Fruit fly (Drosophila melanogaster) whole organism, prepupa: Measurements from ENCODE around the gene CG33270.

Experiments used
- Blimp-1 ChIP-seq: fragments of 200-800 bp; sonication (Bioruptor generic); optimal IDR thresholded peaks from 3 replicates; lab custom pipeline; 2017; ENCODE audit warnings: missing biosample characterization, missing genetic modification characterization, mild to moderate bottlenecking, moderate library complexity, missing genetic modification reagents
- CG10631 ChIP-seq: fragments of 200-800 bp; sonication (Bioruptor generic); optimal IDR thresholded peaks from 2 replicates; lab custom pipeline; 2016; ENCODE audit warnings: missing biosample characterization, missing genetic modification characterization
- CG11294 ChIP-seq: fragments of 200-800 bp; sonication (Bioruptor generic); IDR thresholded peaks from 2 replicates; pipeline ENCODE4 v1.3.6; 2022; ENCODE audit warnings: missing biosample characterization, missing genetic modification characterization
- CG11762 ChIP-seq: fragments of 200-800 bp; sonication (Bioruptor generic); optimal IDR thresholded peaks from 3 replicates; lab custom pipeline; 2016; ENCODE audit warnings: missing biosample characterization, missing genetic modification characterization; ENCODE audit not compliant: insufficient read depth
- CG11902 ChIP-seq: fragments of 200-800 bp; sonication (Bioruptor generic); optimal IDR thresholded peaks from 3 replicates; lab custom pipeline; 2016; ENCODE audit warnings: missing biosample characterization, missing genetic modification characterization
- CG1621 ChIP-seq: fragments of 200-800 bp; sonication (Bioruptor generic); optimal IDR thresholded peaks from 3 replicates; lab custom pipeline; 2018; ENCODE audit warnings: missing biosample characterization, mild to moderate bottlenecking, missing genetic modification characterization
- CG3032 ChIP-seq: fragments of 200-800 bp; optimal IDR thresholded peaks from 2 replicates; lab custom pipeline; 2019; ENCODE audit warnings: missing biosample characterization, mild to moderate bottlenecking, missing genetic modification characterization, moderate library complexity
- CG31627 ChIP-seq: fragments of 200-800 bp; sonication (Bioruptor generic); optimal IDR thresholded peaks from 3 replicates; lab custom pipeline; 2016; ENCODE audit warnings: missing biosample characterization, missing genetic modification characterization
- CG32006 ChIP-seq: fragments of 200-800 bp; sonication (Bioruptor generic); optimal IDR thresholded peaks from 3 replicates; lab custom pipeline; 2017; ENCODE audit warnings: missing biosample characterization, mild to moderate bottlenecking, missing genetic modification characterization
- CG34406 ChIP-seq: fragments of 200-800 bp; sonication (Bioruptor generic); optimal IDR thresholded peaks from 3 replicates; lab custom pipeline; 2016; ENCODE audit warnings: missing biosample characterization, missing genetic modification characterization
- CG4318 ChIP-seq: fragments of 200-800 bp; sonication (Bioruptor generic); optimal IDR thresholded peaks from 3 replicates; lab custom pipeline; 2017; ENCODE audit warnings: missing biosample characterization, mild to moderate bottlenecking, missing genetic modification characterization
- CG6163 ChIP-seq: fragments of 200-800 bp; sonication (Bioruptor generic); IDR thresholded peaks from 3 replicates; pipeline ENCODE4 v1.3.6; 2022; ENCODE audit warnings: missing biosample characterization, missing genetic modification characterization
- CG6276 ChIP-seq: fragments of 200-800 bp; sonication (Bioruptor generic); optimal IDR thresholded peaks from 2 replicates; lab custom pipeline; 2017; ENCODE audit warnings: missing biosample characterization, mild to moderate bottlenecking, missing genetic modification characterization
- CG6808 ChIP-seq: fragments of 200-800 bp; sonication (Bioruptor generic); optimal IDR thresholded peaks from 3 replicates; lab custom pipeline; 2017; ENCODE audit warnings: missing biosample characterization, missing genetic modification characterization, mild to moderate bottlenecking, moderate library complexity, missing genetic modification reagents
- CG7368 ChIP-seq: fragments of 200-800 bp; sonication (Bioruptor generic); optimal IDR thresholded peaks from 3 replicates; lab custom pipeline; 2016; ENCODE audit warnings: missing biosample characterization, missing genetic modification characterization
- CG8319 ChIP-seq: fragments of 200-800 bp; sonication (Bioruptor generic); optimal IDR thresholded peaks from 3 replicates; lab custom pipeline; 2016; ENCODE audit warnings: missing biosample characterization, missing genetic modification characterization
- CG8632 ChIP-seq: fragments of 200-800 bp; sonication (Bioruptor generic); optimal IDR thresholded peaks from 3 replicates; lab custom pipeline; 2016; ENCODE audit warnings: missing biosample characterization, missing genetic modification characterization
- CG9139 ChIP-seq: fragments of 200-800 bp; sonication (Bioruptor generic); optimal IDR thresholded peaks from 3 replicates; lab custom pipeline; 2017; ENCODE audit warnings: missing biosample characterization, mild to moderate bottlenecking, missing genetic modification characterization
- Eip78C ChIP-seq: fragments of 200-800 bp; sonication (Bioruptor generic); peaks from one replicate; lab custom pipeline; 2016; ENCODE audit warnings: missing biosample characterization, missing genetic modification characterization
- Eip93F ChIP-seq: fragments of 200-800 bp; sonication (Bioruptor generic); optimal IDR thresholded peaks from 2 replicates; lab custom pipeline; 2016; ENCODE audit warnings: missing biosample characterization, mild to moderate bottlenecking, missing genetic modification characterization
- Ets21C ChIP-seq: fragments of 200-800 bp; sonication (Bioruptor generic); optimal IDR thresholded peaks from 3 replicates; lab custom pipeline; 2016; ENCODE audit warnings: missing biosample characterization, missing genetic modification characterization
- Ets96B ChIP-seq: fragments of 200-800 bp; optimal IDR thresholded peaks from 2 replicates; lab custom pipeline; 2019; ENCODE audit warnings: missing biosample characterization, mild to moderate bottlenecking, missing genetic modification characterization, moderate library complexity
- Hr38 ChIP-seq: sonication (Bioruptor generic); optimal IDR thresholded peaks from 2 replicates; lab custom pipeline; 2016; ENCODE audit warnings: missing biosample characterization, missing genetic modification characterization
- Hr4 ChIP-seq: fragments of 200-800 bp; sonication (Bioruptor generic); optimal IDR thresholded peaks from 3 replicates; lab custom pipeline; 2016; ENCODE audit warnings: missing biosample characterization, missing genetic modification characterization
- Lpt ChIP-seq: fragments of 200-800 bp; sonication (Bioruptor generic); optimal IDR thresholded peaks from 3 replicates; lab custom pipeline; 2016; ENCODE audit warnings: missing biosample characterization, missing genetic modification characterization
- Met ChIP-seq: fragments of 200-800 bp; sonication (Bioruptor generic); optimal IDR thresholded peaks from 3 replicates; lab custom pipeline; 2016; ENCODE audit warnings: missing biosample characterization, missing genetic modification characterization
- OdsH ChIP-seq: fragments of 200-800 bp; sonication (Bioruptor generic); optimal IDR thresholded peaks from 3 replicates; lab custom pipeline; 2016; ENCODE audit warnings: missing biosample characterization, missing genetic modification characterization
- Sox102F ChIP-seq: fragments of 200-800 bp; sonication (Bioruptor generic); optimal IDR thresholded peaks from 2 replicates; lab custom pipeline; 2016; ENCODE audit warnings: missing biosample characterization, mild to moderate bottlenecking, missing genetic modification characterization
- Sox14 ChIP-seq: fragments of 200-800 bp; sonication (Bioruptor generic); optimal IDR thresholded peaks from 3 replicates; lab custom pipeline; 2016; ENCODE audit warnings: missing biosample characterization, missing genetic modification characterization
- Sox15 ChIP-seq: fragments of 200-800 bp; sonication (Bioruptor generic); optimal IDR thresholded peaks from 3 replicates; lab custom pipeline; 2016; ENCODE audit warnings: missing biosample characterization, missing genetic modification characterization
- achi ChIP-seq: fragments of 200-800 bp; sonication (Bioruptor generic); optimal IDR thresholded peaks from 3 replicates; lab custom pipeline; 2016; ENCODE audit warnings: missing biosample characterization, missing genetic modification characterization
- acj6 ChIP-seq: fragments of 200-800 bp; sonication (Bioruptor generic); optimal IDR thresholded peaks from 3 replicates; lab custom pipeline; 2016; ENCODE audit warnings: missing biosample characterization, missing genetic modification characterization
- dac ChIP-seq: fragments of 200-800 bp; sonication (Bioruptor generic); optimal IDR thresholded peaks from 2 replicates; lab custom pipeline; 2017; ENCODE audit warnings: missing biosample characterization, mild to moderate bottlenecking, missing genetic modification characterization
- dsx ChIP-seq: fragments of 200-800 bp; optimal IDR thresholded peaks from 3 replicates; lab custom pipeline; 2019; ENCODE audit warnings: missing biosample characterization, mild to moderate bottlenecking, missing genetic modification characterization, moderate library complexity; ENCODE audit not compliant: poor library complexity, severe bottlenecking
- eg ChIP-seq: fragments of 200-800 bp; sonication (Bioruptor generic); IDR thresholded peaks from 3 replicates; pipeline ENCODE4 v1.3.6; 2022; ENCODE audit warnings: missing biosample characterization, missing genetic modification characterization
- esn ChIP-seq: fragments of 200-800 bp; sonication (Bioruptor generic); optimal IDR thresholded peaks from 2 replicates; lab custom pipeline; 2016; ENCODE audit warnings: missing biosample characterization, mild to moderate bottlenecking, missing genetic modification characterization, moderate library complexity
- fd59A ChIP-seq: fragments of 200-800 bp; sonication (Bioruptor generic); optimal IDR thresholded peaks from 2 replicates; lab custom pipeline; 2017; ENCODE audit warnings: missing biosample characterization, mild to moderate bottlenecking, missing genetic modification characterization, missing genetic modification reagents
- fd85E ChIP-seq: fragments of 200-800 bp; sonication (Bioruptor generic); optimal IDR thresholded peaks from 3 replicates; lab custom pipeline; 2016; ENCODE audit warnings: missing biosample characterization, missing genetic modification characterization
- fkh ChIP-seq: fragments of 200-800 bp; sonication (Bioruptor generic); optimal IDR thresholded peaks from 3 replicates; lab custom pipeline; 2017; ENCODE audit warnings: missing biosample characterization, mild to moderate bottlenecking, missing genetic modification characterization, moderate library complexity
- net ChIP-seq: fragments of 200-800 bp; sonication (Bioruptor generic); optimal IDR thresholded peaks from 3 replicates; lab custom pipeline; 2016; ENCODE audit warnings: missing biosample characterization, missing genetic modification characterization
- pdm3 ChIP-seq: fragments of 200-800 bp; sonication (Bioruptor generic); optimal IDR thresholded peaks from 3 replicates; lab custom pipeline; 2016; ENCODE audit warnings: missing biosample characterization, missing genetic modification characterization
- salr ChIP-seq, 2 experiments: fragments of 200-800 bp; sonication (Bioruptor generic); optimal IDR thresholded peaks; 3 replicates each; lab custom pipeline; 2016 to 2018; ENCODE audit warnings: missing biosample characterization in 2 of 2, missing genetic modification characterization in 2 of 2, mild to moderate bottlenecking in 1 of 2
- spab ChIP-seq: fragments of 200-800 bp; sonication (Bioruptor generic); optimal IDR thresholded peaks from 2 replicates; lab custom pipeline; 2017; ENCODE audit warnings: missing biosample characterization, mild to moderate bottlenecking, missing genetic modification characterization, missing genetic modification reagents
- ss ChIP-seq, 2 experiments: fragments of 200-800 bp; sonication (Bioruptor generic); optimal IDR thresholded peaks; 2 replicates in 1 of 2; 3 replicates in 1 of 2; lab custom pipeline; 2017 to 2018; ENCODE audit warnings: mild to moderate bottlenecking in 2 of 2, missing biosample characterization in 2 of 2, missing genetic modification characterization in 2 of 2, moderate library complexity in 1 of 2
- svp ChIP-seq: fragments of 200-800 bp; sonication (Bioruptor generic); peaks from one replicate; lab custom pipeline; 2016; ENCODE audit warnings: missing biosample characterization, missing genetic modification characterization
- topi ChIP-seq: fragments of 200-800 bp; sonication (Bioruptor generic); optimal IDR thresholded peaks from 3 replicates; lab custom pipeline; 2016; ENCODE audit warnings: missing biosample characterization, missing genetic modification characterization

The CG33270 gene

dm6 chr3L:11563972-11564533 is 14.4 kb downstream of the CG33270 start, which contains the start of the genes CG46412 and CG33267:
Gene CG46412, minus strand, starts transcription at chr3L:11564072.
Gene CG33267, plus strand, starts transcription at chr3L:11564483.
- no peak for TF ChIP-seq achi (GFP tag; lab: Kevin White, UChicago)
- no peak for TF ChIP-seq CG6163
- TF ChIP-seq Met (GFP tag; lab: Kevin White, UChicago): no peak

- TF ChIP-seq CG7368 (GFP tag; lab: Kevin White, UChicago) (peak; percentile 88), CG9139 (no peak), CG11762 (peak; percentile 68), CG6276 (GFP tag; lab: Kevin White, UChicago) (peak; percentile 27), topi (GFP tag; lab: Kevin White, UChicago) (peak; percentile 87), Eip78C (GFP tag; lab: Kevin White, UChicago) (peak; percentile 96), CG4318 (peak; percentile 78), dac (GFP tag; lab: Kevin White, UChicago) (peak; percentile 48), pdm3 (GFP tag; lab: Kevin White, UChicago) (peak; percentile 92), dsx (GFP tag; lab: Kevin White, UChicago) (peak; percentile 80), CG6808 (GFP tag; lab: Kevin White, UChicago) (peak; percentile 70), CG3032 (tag; lab: Kevin White, UChicago) (peak; percentile 80), Hr4 (GFP tag; lab: Kevin White, UChicago) (peak; percentile 93), Eip93F (peak; percentile 56), net (GFP tag; lab: Kevin White, UChicago) (peak; percentile 87), CG32006 (peak; percentile 84), svp (GFP tag; lab: Kevin White, UChicago) (peak; percentile 96), CG34406 (peak; percentile 89), Ets96B (tag; lab: Kevin White, UChicago) (peak; percentile 85), acj6 (peak; percentile 91), OdsH (peak; percentile 92), CG8632 (GFP tag; lab: Kevin White, UChicago) (peak; percentile 88), salr (GFP tag; optimal IDR thresholded peaks at IDR 0.05; lab: Kevin White, UChicago) (peak; percentile 73 to 85), Sox14 (peak; percentile 89), CG8319 (GFP tag; lab: Kevin White, UChicago) (peak; percentile 74), fkh (GFP tag; lab: Kevin White, UChicago) (peak; percentile 86), CG6163 (peak; percentile 94), Sox102F (GFP tag; lab: Kevin White, UChicago) (peak; percentile 90), Blimp-1 (peak; percentile 46), CG10631 (GFP tag; lab: Kevin White, UChicago) (peak; percentile 89), fd85E (peak; percentile 63), esn (GFP tag; lab: Kevin White, UChicago) (peak; percentile 92), eg (peak; percentile 91), ss (GFP tag; optimal IDR thresholded peaks at IDR 0.05; lab: Kevin White, UChicago) (peak; percentile 48 to 69), Ets21C (GFP tag; lab: Kevin White, UChicago) (peak; percentile 72), fd59A (GFP tag; lab: Kevin White, UChicago) (peak; percentile 73), CG1621 (tag; lab: Kevin White, UChicago) (peak; percentile 49), Sox15 (GFP tag; lab: Kevin White, UChicago) (peak; percentile 81), Lpt (GFP tag; lab: Kevin White, UChicago) (peak; percentile 60), Hr38 (peak; percentile 53), achi (GFP tag; lab: Kevin White, UChicago) (peak; percentile 93), CG11902 (GFP tag; lab: Kevin White, UChicago) (peak; percentile 78), CG31627 (GFP tag; lab: Kevin White, UChicago) (peak; percentile 88), spab (GFP tag; lab: Kevin White, UChicago) (peak; percentile 40), CG11294 (peak; percentile 77)
These were observed 16.3 kb downstream of the CG33270 start, which contains the start of the genes CG7394 and Mob2 for dm6 chr3L:11561946-11562760. Gene CG7394, plus strand, starts transcription at chr3L:11561996. Gene Mob2, minus strand, starts transcription at chr3L:11562233.
